Worm (Caenorhabditis elegans) whole organism, midembryonic: Measurements from ENCODE around the gene pgp-1.

Experiments used
- cog-1 ChIP-seq: sonication (generic microtip); optimal IDR thresholded peaks from 2 replicates; lab custom pipeline; 2016; ENCODE audit warnings: missing genetic modification characterization, missing compliant biosample characterization
- flt-1 ChIP-seq: fragments of 200-800 bp; sonication (Bioruptor generic); IDR thresholded peaks from 2 replicates; pipeline ENCODE4 v1.3.6; 2022; ENCODE audit warnings: missing genetic modification characterization, missing compliant biosample characterization
- klf-2 ChIP-seq: fragments of 200-800 bp; sonication (Bioruptor generic); conservative IDR thresholded peaks from 2 replicates; pipeline ENCODE4 v1.3.6; 2022; ENCODE audit warnings: missing genetic modification reagents, missing genetic modification characterization, missing compliant biosample characterization
- ref-1 ChIP-seq: fragments of 200-800 bp; sonication (Bioruptor generic); conservative IDR thresholded peaks from 2 replicates; pipeline ENCODE4 v1.3.6; 2022; ENCODE audit warnings: missing genetic modification reagents, missing genetic modification characterization, missing compliant biosample characterization
- tab-1 ChIP-seq: fragments of 200-800 bp; sonication (Bioruptor generic); IDR thresholded peaks from 2 replicates; pipeline ENCODE4 v1.3.6; 2022; ENCODE audit warnings: missing genetic modification characterization, missing compliant biosample characterization
- ztf-23 ChIP-seq: fragments of 200-800 bp; sonication (Bioruptor generic); IDR thresholded peaks from 2 replicates; pipeline ENCODE4 v1.3.6; 2022; ENCODE audit warnings: missing genetic modification reagents, missing genetic modification characterization, missing compliant biosample characterization

DNA sequence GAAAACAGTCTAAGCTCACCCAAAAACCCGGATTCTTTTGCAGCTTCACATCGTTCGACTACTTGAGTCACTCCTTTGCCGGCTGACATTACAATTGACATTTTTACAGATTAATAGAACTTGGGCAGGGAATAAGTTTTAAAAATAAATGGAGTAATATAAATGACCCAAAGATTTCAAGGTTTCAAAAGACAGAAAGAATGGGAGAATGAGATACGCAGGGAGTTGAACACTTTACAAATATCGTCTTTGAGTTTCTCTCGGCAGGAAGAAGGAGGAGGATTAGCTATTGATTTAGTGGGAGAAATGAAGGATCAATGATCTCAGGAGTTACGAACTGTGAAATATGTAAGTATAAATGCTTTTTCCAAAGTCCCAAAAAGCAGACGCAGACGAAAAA, 13.0 kb downstream of the pgp-1 start, which contains the start of gene K08E7.8:
- TF ChIP-seq tab-1 (GFP tag; lab: Robert Waterston, UW) (no peak), ztf-23 (GFP tag; lab: Robert Waterston, UW) (no peak), flt-1 (GFP tag; lab: Robert Waterston, UW) (no peak), klf-2 (GFP tag; lab: Robert Waterston, UW) (no peak), cog-1 (tag; lab: Kevin White, UChicago) (no peak), ref-1 (GFP tag; lab: Robert Waterston, UW) (no peak)
